Fruit fly (Drosophila melanogaster) whole organism, adult: ENCODE measurements around the gene CG8003.

Experiments
- CG11617 ChIP-seq: fragments of 200-800 bp; sonication (Bioruptor generic); optimal IDR thresholded peaks from 2 replicates; lab custom pipeline; 2017; ENCODE audit warnings: mild to moderate bottlenecking, missing biosample characterization, missing genetic modification reagents, missing genetic modification characterization
- CG12768 ChIP-seq: fragments of 200-800 bp; sonication (Bioruptor generic); optimal IDR thresholded peaks from 2 replicates; lab custom pipeline; 2017; ENCODE audit warnings: missing biosample characterization, missing genetic modification characterization, mild to moderate bottlenecking, moderate library complexity, missing genetic modification reagents
- CG14711 ChIP-seq: fragments of 200-800 bp; sonication (Bioruptor generic); optimal IDR thresholded peaks from 2 replicates; lab custom pipeline; 2018; ENCODE audit warnings: missing biosample characterization, mild to moderate bottlenecking, missing genetic modification characterization, moderate library complexity
- CG1620 ChIP-seq: fragments of 200-800 bp; sonication (Bioruptor generic); optimal IDR thresholded peaks from 2 replicates; lab custom pipeline; 2016; ENCODE audit warnings: missing biosample characterization, missing genetic modification characterization
- CG33017 ChIP-seq: fragments of 200-800 bp; sonication (Bioruptor generic); optimal IDR thresholded peaks from 2 replicates; lab custom pipeline; 2018; ENCODE audit warnings: missing biosample characterization, mild to moderate bottlenecking, missing genetic modification characterization, moderate library complexity
- CG5204 ChIP-seq: fragments of 200-800 bp; sonication (Bioruptor generic); optimal IDR thresholded peaks from 2 replicates; lab custom pipeline; 2016; ENCODE audit warnings: missing biosample characterization, missing genetic modification characterization
- CG7045 ChIP-seq: fragments of 200-800 bp; sonication (Bioruptor generic); optimal IDR thresholded peaks from 2 replicates; lab custom pipeline; 2017; ENCODE audit warnings: missing biosample characterization, mild to moderate bottlenecking, missing genetic modification characterization
- CG7101 ChIP-seq: fragments of 200-800 bp; sonication (Bioruptor generic); optimal IDR thresholded peaks from 2 replicates; lab custom pipeline; 2018; ENCODE audit warnings: missing biosample characterization, mild to moderate bottlenecking, missing genetic modification characterization, moderate library complexity
- Clk ChIP-seq: fragments of 200-800 bp; sonication (Bioruptor generic); optimal IDR thresholded peaks from 2 replicates; lab custom pipeline; 2017; ENCODE audit warnings: missing biosample characterization, missing genetic modification characterization
- Crg-1 ChIP-seq: fragments of 200-800 bp; sonication (Bioruptor generic); optimal IDR thresholded peaks from 2 replicates; lab custom pipeline; 2016; ENCODE audit warnings: missing biosample characterization, missing genetic modification characterization
- Hr96 ChIP-seq: fragments of 200-800 bp; sonication (Bioruptor generic); optimal IDR thresholded peaks from 2 replicates; lab custom pipeline; 2016; ENCODE audit warnings: missing biosample characterization, missing genetic modification characterization
- Mnt ChIP-seq: fragments of 200-800 bp; sonication (Bioruptor generic); optimal IDR thresholded peaks from 2 replicates; lab custom pipeline; 2016; ENCODE audit warnings: missing biosample characterization, mild to moderate bottlenecking, missing genetic modification characterization
- bab1 ChIP-seq: fragments of 200-800 bp; sonication (Bioruptor generic); optimal IDR thresholded peaks from 3 replicates; lab custom pipeline; 2019; ENCODE audit warnings: missing biosample characterization, mild to moderate bottlenecking, missing genetic modification characterization, moderate library complexity
- cic ChIP-seq: fragments of 200-800 bp; sonication (Bioruptor generic); optimal IDR thresholded peaks from 2 replicates; lab custom pipeline; 2017; ENCODE audit warnings: missing biosample characterization, mild to moderate bottlenecking, missing genetic modification characterization, moderate library complexity
- cnc ChIP-seq, 2 experiments: fragments of >200 bp; optimal IDR thresholded peaks; 2 replicates each; lab custom pipeline; 2017
- kay ChIP-seq: fragments of 200-800 bp; sonication (Bioruptor generic); peaks from one replicate; lab custom pipeline; 2016; ENCODE audit warnings: missing biosample characterization, missing genetic modification characterization, borderline replicate concordance
- ovo ChIP-seq: fragments of 200-800 bp; sonication (Bioruptor generic); optimal IDR thresholded peaks from 2 replicates; lab custom pipeline; 2016; ENCODE audit warnings: missing biosample characterization, missing genetic modification characterization
- pad ChIP-seq: fragments of 200-800 bp; sonication (Bioruptor generic); optimal IDR thresholded peaks from 3 replicates; lab custom pipeline; 2017; ENCODE audit warnings: missing biosample characterization, missing genetic modification characterization, mild to moderate bottlenecking, moderate library complexity, missing genetic modification reagents
- tj ChIP-seq: fragments of 200-800 bp; sonication (Bioruptor generic); optimal IDR thresholded peaks from 3 replicates; lab custom pipeline; 2017; ENCODE audit warnings: missing biosample characterization, mild to moderate bottlenecking, missing genetic modification characterization, moderate library complexity
- toe ChIP-seq: fragments of 200-800 bp; sonication (Bioruptor generic); optimal IDR thresholded peaks from 2 replicates; lab custom pipeline; 2016; ENCODE audit warnings: missing biosample characterization, missing genetic modification characterization

Gene CG8003

DNA sequence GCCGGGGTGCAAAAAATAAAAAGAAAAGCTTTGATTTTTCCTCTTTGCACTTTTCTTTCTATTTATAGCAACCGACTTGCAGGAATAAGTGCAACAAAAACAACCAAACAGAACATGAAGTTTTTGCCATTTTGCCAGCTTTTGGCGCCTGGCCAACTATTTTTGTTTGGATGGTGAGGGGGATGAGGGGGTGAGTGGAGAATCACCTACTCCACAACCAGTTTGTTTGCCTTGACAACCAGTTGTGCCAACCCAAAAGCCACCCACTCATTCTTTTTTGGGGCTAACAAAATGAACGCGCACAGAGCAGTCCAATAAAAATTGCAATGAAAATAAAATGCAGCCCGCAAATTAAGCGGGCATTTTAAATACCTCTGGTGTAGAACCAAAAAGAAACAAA is 4.0 kb upstream of the CG8003 start:
- TF ChIP-seq CG1620 (GFP tag; lab: Kevin White, UChicago) (no peak), tj (no peak), Mnt (no peak), CG33017 (tag; lab: Kevin White, UChicago) (no peak), ovo (GFP tag; lab: Kevin White, UChicago) (no peak), Clk (GFP tag; lab: Kevin White, UChicago) (no peak), cnc (optimal IDR thresholded peaks at IDR 0.05; lab: Kevin White, UChicago) (no peak), Hr96 (GFP tag; lab: Kevin White, UChicago) (no peak), kay (GFP tag; lab: Kevin White, UChicago) (no peak), cic (GFP tag; lab: Kevin White, UChicago) (no peak), toe (no peak), pad (GFP tag; lab: Kevin White, UChicago) (no peak)

dm6 chr3L:10658362-10659127 is 2.7 kb upstream of the CG8003 start:
- TF ChIP-seq CG1620 (GFP tag; lab: Kevin White, UChicago) (no peak), Hr96 (GFP tag; lab: Kevin White, UChicago) (no peak)

dm6 chr3L:10659524-10659923 is 1.8 kb upstream of the CG8003 start:
- no peak for TF ChIP-seq Crg-1
- TF ChIP-seq CG1620 (GFP tag; lab: Kevin White, UChicago), result no peak
- TF ChIP-seq CG12768 (GFP tag; lab: Kevin White, UChicago), result no peak
- TF ChIP-seq Hr96 (GFP tag; lab: Kevin White, UChicago), result no peak
- no peak for TF ChIP-seq CG14711
- TF ChIP-seq ovo (GFP tag; lab: Kevin White, UChicago), result no peak
- TF ChIP-seq cic (GFP tag; lab: Kevin White, UChicago), result no peak
- no peak for TF ChIP-seq CG7045 (GFP tag; lab: Kevin White, UChicago)
- no peak for TF ChIP-seq tj
- TF ChIP-seq pad (GFP tag; lab: Kevin White, UChicago), result no peak
- no peak for TF ChIP-seq Mnt
- no peak for TF ChIP-seq toe
- TF ChIP-seq bab1, result no peak
- no peak for TF ChIP-seq Clk (GFP tag; lab: Kevin White, UChicago)
- TF ChIP-seq CG5204 (GFP tag; lab: Kevin White, UChicago), result no peak
- no peak for TF ChIP-seq CG33017 (tag; lab: Kevin White, UChicago)
- TF ChIP-seq kay (GFP tag; lab: Kevin White, UChicago), result no peak
- no peak for TF ChIP-seq CG7101 (tag; lab: Kevin White, UChicago)
- TF ChIP-seq cnc (optimal IDR thresholded peaks at IDR 0.05; lab: Kevin White, UChicago), result no peak
- no peak for TF ChIP-seq CG11617 (GFP tag; lab: Kevin White, UChicago)

- peak; percentile 92 for TF ChIP-seq kay (GFP tag; lab: Kevin White, UChicago)
- no peak for TF ChIP-seq Hr96 (GFP tag; lab: Kevin White, UChicago)
- no peak for TF ChIP-seq CG11617 (GFP tag; lab: Kevin White, UChicago)
- no peak for TF ChIP-seq ovo (GFP tag; lab: Kevin White, UChicago)
- TF ChIP-seq CG33017 (tag; lab: Kevin White, UChicago), result no peak
Observed at dm6 chr3L:10659993-10660743, 1.1 kb upstream of the CG8003 start.

DNA sequence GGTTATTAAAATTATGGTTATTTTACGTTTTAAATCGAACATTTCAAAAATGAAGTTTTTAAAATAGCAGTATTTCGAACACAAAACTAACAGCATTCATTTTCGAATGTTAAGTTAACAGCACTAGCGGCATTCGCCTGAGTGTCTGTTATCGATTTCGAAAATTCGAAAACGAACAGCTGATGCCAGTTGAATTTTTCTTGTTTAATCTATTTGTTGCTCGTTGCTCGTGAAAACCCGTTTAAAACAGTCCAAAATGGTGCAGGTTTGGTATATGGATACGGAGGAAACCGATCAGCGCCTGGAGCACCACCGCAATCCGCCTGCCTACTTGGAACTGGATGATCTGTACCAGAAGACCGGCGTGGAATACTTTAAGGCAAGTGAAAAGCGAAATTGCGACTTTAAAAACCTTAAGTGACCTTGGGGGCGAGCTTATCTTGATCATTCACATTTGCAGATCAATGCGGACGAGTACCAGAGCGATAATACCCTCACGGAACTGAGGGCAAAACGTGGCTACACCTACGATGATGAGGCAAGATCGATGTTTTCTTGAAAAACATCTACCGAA is 2.0 kb downstream of the CG8003 start, which contains the start of gene Adi1:
TSS of gene Adi1 (plus strand) at position 187 of the 574 bp plus-strand sequence.
- TF ChIP-seq ovo (GFP tag; lab: Kevin White, UChicago) (no peak), CG11617 (GFP tag; lab: Kevin White, UChicago) (no peak), bab1 (peak; percentile 33)

- TF ChIP-seq cic (GFP tag; lab: Kevin White, UChicago) (peak; percentile 89), CG7045 (GFP tag; lab: Kevin White, UChicago) (peak; percentile 28), CG12768 (GFP tag; lab: Kevin White, UChicago) (peak; percentile 72), Clk (GFP tag; lab: Kevin White, UChicago) (no peak), CG14711 (peak; percentile 39), CG1620 (GFP tag; lab: Kevin White, UChicago) (peak; percentile 39), cnc (optimal IDR thresholded peaks at IDR 0.05; lab: Kevin White, UChicago) (no peak), Mnt (peak; percentile 78), ovo (GFP tag; lab: Kevin White, UChicago) (peak; percentile 56), toe (peak; percentile 6), CG11617 (GFP tag; lab: Kevin White, UChicago) (peak; percentile 59), Hr96 (GFP tag; lab: Kevin White, UChicago) (peak; percentile 54), bab1 (peak; percentile 76), Crg-1 (peak; percentile 43), kay (GFP tag; lab: Kevin White, UChicago) (peak; percentile 67), CG7101 (tag; lab: Kevin White, UChicago) (peak; percentile 78), tj (peak; percentile 51), CG33017 (tag; lab: Kevin White, UChicago) (peak; percentile 76), CG5204 (GFP tag; lab: Kevin White, UChicago) (no peak), pad (GFP tag; lab: Kevin White, UChicago) (peak; percentile 45)
Observed at dm6 chr3L:10664511-10665062, 3.3 kb downstream of the CG8003 start, which contains the start of gene simj. Gene simj (plus strand): TSS chr3L:10664739.
